Worm (Caenorhabditis elegans) whole organism, mixed stage, embryonic: Measurements from ENCODE around the gene T04G9.6.

Experiments
- M03D4.4 ChIP-seq: sonication (generic microtip); optimal IDR thresholded peaks from 2 replicates; lab custom pipeline; 2017; ENCODE audit warnings: mild to moderate bottlenecking, missing genetic modification characterization, missing compliant biosample characterization
- ces-1 ChIP-seq: fragments of 150-350 bp; optimal IDR thresholded peaks from 2 replicates; lab custom pipeline; 2014; ENCODE audit warnings: missing biosample characterization, missing genetic modification reagents, missing genetic modification characterization
- elt-3 ChIP-seq: fragments of 150-350 bp; optimal IDR thresholded peaks from 2 replicates; lab custom pipeline; 2014; ENCODE audit warnings: missing biosample characterization, missing genetic modification characterization
- hlh-1 ChIP-seq: fragments of 150-350 bp; optimal IDR thresholded peaks from 2 replicates; lab custom pipeline; 2014; ENCODE audit warnings: missing biosample characterization, missing genetic modification reagents, missing genetic modification characterization
- lin-13 ChIP-seq: fragments of 150-350 bp; optimal IDR thresholded peaks from 2 replicates; lab custom pipeline; 2014; ENCODE audit warnings: missing biosample characterization, missing genetic modification characterization
- lin-32 ChIP-seq: fragments of 200-800 bp; sonication (Bioruptor generic); optimal IDR thresholded peaks from 2 replicates; lab custom pipeline; 2018; ENCODE audit warnings: mild to moderate bottlenecking, missing genetic modification characterization, missing compliant biosample characterization
- mab-5 ChIP-seq: fragments of 150-350 bp; optimal IDR thresholded peaks from 2 replicates; lab custom pipeline; 2014; ENCODE audit warnings: missing biosample characterization, missing genetic modification characterization
- mep-1 ChIP-seq: fragments of 150-350 bp; optimal IDR thresholded peaks from 2 replicates; lab custom pipeline; 2017; ENCODE audit warnings: missing biosample characterization, missing genetic modification reagents, missing genetic modification characterization, inconsistent platforms
- pha-4 ChIP-seq: fragments of 150-350 bp; optimal IDR thresholded peaks from 2 replicates; lab custom pipeline; 2018; ENCODE audit warnings: missing biosample characterization, missing genetic modification reagents, missing genetic modification characterization
- snpc-4 ChIP-seq: fragments of 150-350 bp; optimal IDR thresholded peaks from 2 replicates; lab custom pipeline; 2014; ENCODE audit warnings: missing biosample characterization, missing genetic modification characterization
- sptf-1 ChIP-seq: sonication (generic microtip); optimal IDR thresholded peaks from 2 replicates; lab custom pipeline; 2017; ENCODE audit warnings: mild to moderate bottlenecking, missing genetic modification characterization, moderate library complexity, missing compliant biosample characterization
- ztf-11 ChIP-seq: fragments of 150-350 bp; optimal IDR thresholded peaks from 2 replicates; lab custom pipeline; 2014; ENCODE audit warnings: missing biosample characterization, missing genetic modification characterization

DNA sequence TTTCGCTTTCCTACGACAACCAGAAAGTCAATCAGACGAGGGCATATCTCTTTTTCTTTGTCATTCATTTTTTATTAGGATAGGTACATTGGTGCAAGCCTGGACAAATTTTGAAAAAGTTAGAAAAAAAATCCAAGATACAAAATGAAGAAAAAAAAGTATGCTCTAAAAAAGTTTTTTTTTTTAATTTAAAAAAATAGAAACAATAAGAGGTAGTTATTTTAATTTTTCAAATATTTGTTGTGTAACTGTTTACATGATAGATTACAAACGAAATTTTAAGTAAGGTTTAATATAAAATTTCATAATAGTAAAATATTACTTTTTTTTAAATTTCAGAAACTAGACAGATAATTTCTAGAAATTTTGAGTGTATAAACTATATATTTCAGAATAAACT is 25.1 kb downstream of the T04G9.6 start, which contains the start of gene aex-3:
- TF ChIP-seq hlh-1 (tag; lab: Kevin White, UChicago) (no peak), pha-4 (no peak), ces-1 (GFP tag; lab: Kevin White, UChicago) (no peak), ztf-11 (tag; lab: Kevin White, UChicago) (no peak), lin-13 (tag; lab: Kevin White, UChicago) (no peak), snpc-4 (tag; lab: Kevin White, UChicago) (no peak), mab-5 (tag; lab: Kevin White, UChicago) (no peak), lin-32 (GFP tag; lab: Kevin White, UChicago) (no peak), elt-3 (no peak), M03D4.4 (tag; lab: Kevin White, UChicago) (no peak), sptf-1 (tag; lab: Kevin White, UChicago) (no peak), mep-1 (no peak)
